Fruit fly (Drosophila melanogaster): ENCODE results near the gene hzg.

DNA sequence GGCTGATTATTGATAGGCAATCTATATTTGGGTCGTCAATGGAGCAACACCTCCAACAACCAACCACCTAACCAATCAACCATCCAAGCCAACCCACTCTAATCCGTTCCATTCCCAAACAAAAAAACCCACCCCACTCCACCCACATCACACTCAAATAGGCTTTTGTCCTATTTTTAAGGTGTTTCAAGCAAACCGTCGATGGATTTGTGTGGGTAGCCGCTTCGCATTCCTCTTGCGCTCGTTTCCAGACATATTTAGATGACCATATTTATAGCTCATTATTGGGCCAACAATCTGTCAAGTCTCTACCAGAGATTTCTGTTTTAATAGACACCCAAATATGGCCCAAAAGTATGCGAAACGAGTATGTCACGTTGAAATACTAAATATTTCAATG, 6.3 kb downstream of the hzg start:
- TF ChIP-seq CG8478 (optimal IDR thresholded peaks at IDR 0.05), result no peak
- TF ChIP-seq CTCF (optimal IDR thresholded peaks at IDR 0.05), result no peak
